Worm (Caenorhabditis elegans): Measurements from ENCODE around the gene ptr-4.

Gene ptr-4

DNA sequence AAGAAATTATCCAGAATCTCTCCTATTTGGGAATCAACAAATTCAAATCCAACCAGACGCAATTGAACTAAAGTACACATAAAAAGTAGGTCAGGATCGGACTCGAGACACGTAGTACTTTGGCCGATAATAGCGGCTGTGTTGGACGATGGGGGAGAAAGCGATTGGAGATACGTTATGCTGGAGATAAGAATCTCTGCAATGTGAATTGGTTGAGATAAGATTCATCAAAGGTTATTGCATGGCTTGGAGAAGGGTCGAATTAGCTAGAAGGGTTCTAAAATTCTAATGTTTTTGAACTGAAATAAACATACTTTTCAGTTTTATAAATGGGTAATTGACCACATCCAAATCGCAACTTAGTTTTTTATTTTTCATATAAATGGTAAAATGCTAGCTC is 26.7 kb upstream of the ptr-4 start:
- TF ChIP-seq lin-54 (GFP tag; optimal IDR thresholded peaks at IDR 0.05) (no peak), ama-1 (optimal IDR thresholded peaks at IDR 0.05) (peak; percentile 36), ama-1 (GFP tag; optimal IDR thresholded peaks at IDR 0.05) (no peak), cebp-1 (GFP tag; IDR thresholded peaks at IDR 0.05) (no peak), cebp-1 (tag; optimal IDR thresholded peaks at IDR 0.05) (no peak)

DNA sequence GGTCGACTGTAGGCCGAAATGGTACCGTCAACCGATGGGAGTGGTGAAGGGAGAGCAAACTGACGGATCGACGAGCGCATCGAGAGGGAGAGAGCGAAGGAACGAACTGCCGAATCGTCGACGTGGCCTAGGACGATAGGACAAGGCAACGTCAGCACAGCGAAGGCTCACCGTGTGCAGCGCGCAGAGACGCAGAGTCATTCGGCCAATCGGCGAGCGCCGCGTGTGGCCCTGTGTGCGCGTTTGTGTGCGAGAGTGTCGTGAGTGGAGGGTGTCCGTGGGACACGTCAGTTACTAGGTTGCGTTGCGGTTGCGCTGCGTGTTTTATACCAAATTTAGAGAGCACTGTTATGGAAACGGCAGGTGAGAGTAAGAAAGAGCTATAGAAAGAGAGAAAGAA is 26.2 kb upstream of the ptr-4 start, which contains the start of gene hsp-3:
Gene hsp-3 (minus strand): TSS at position 158 of the 400 bp plus-strand sequence.
- TF ChIP-seq nhr-90 (tag; optimal IDR thresholded peaks at IDR 0.05) = peak; percentile 97
- TF ChIP-seq madf-8 (GFP tag; conservative IDR thresholded peaks at IDR 0.05) = no peak
- no peak for TF ChIP-seq efl-1 (GFP tag; optimal IDR thresholded peaks at IDR 0.05)
- peak; percentile 5 for TF ChIP-seq mel-28 (tag; optimal IDR thresholded peaks at IDR 0.05; ENCODE audit: borderline replicate concordance)
- TF ChIP-seq nfya-1 (tag; optimal IDR thresholded peaks at IDR 0.05; ENCODE audit: borderline replicate concordance, insufficient read depth) = no peak
- peak; percentile 99 for TF ChIP-seq ets-4 (GFP tag; optimal IDR thresholded peaks at IDR 0.05)
- TF ChIP-seq hlh-12 (tag; optimal IDR thresholded peaks at IDR 0.05) = no peak
- no peak for TF ChIP-seq snpc-3.4 (tag; optimal IDR thresholded peaks at IDR 0.05)
- 0 out of 2 replicates have a peak, but pooled peaks have one; percentile 42 for TF ChIP-seq F39B2.1 (GFP tag; IDR thresholded peaks at IDR 0.05)
- peak; percentile 76 for TF ChIP-seq F52B5.7 (tag; optimal IDR thresholded peaks at IDR 0.05)
- peak; percentile 74 for TF ChIP-seq ztf-18 (tag; optimal IDR thresholded peaks at IDR 0.05)
- TF ChIP-seq sptf-2 (GFP tag; optimal IDR thresholded peaks at IDR 0.05) = peak; percentile 51
- peak; percentile 98 for TF ChIP-seq K12H6.12 (tag; optimal IDR thresholded peaks at IDR 0.05)
- no peak for TF ChIP-seq unc-130 (GFP tag; optimal IDR thresholded peaks at IDR 0.05)
- TF ChIP-seq tbx-9 (tag; optimal IDR thresholded peaks at IDR 0.05; ENCODE audit: borderline replicate concordance) = no peak
- peak; percentile 90 for TF ChIP-seq lin-26 (GFP tag; IDR thresholded peaks at IDR 0.05)
- peak; percentile 93; the same call in 1 of the 2 replicates for TF ChIP-seq F37B4.10 (GFP tag; IDR thresholded peaks at IDR 0.05)
- TF ChIP-seq ztf-25 (GFP tag; IDR thresholded peaks at IDR 0.05) = no peak
- no peak for TF ChIP-seq snpc-4 (GFP tag; optimal IDR thresholded peaks at IDR 0.05)
- TF ChIP-seq snpc-4 (tag; optimal IDR thresholded peaks at IDR 0.05) = peak in 3 of 4 experiments; percentile 60 to 82 (median 78)
- no peak for TF ChIP-seq F23B12.7 (tag; optimal IDR thresholded peaks at IDR 0.05; ENCODE audit: insufficient read depth)
- TF ChIP-seq ztf-28 (GFP tag; IDR thresholded peaks at IDR 0.05) = 0 out of 2 replicates have a peak, but pooled peaks have one; percentile 62
- TF ChIP-seq repo-1 (tag; optimal IDR thresholded peaks at IDR 0.05) = peak; percentile 88
- TF ChIP-seq him-1 (tag; optimal IDR thresholded peaks at IDR 0.05) = no peak
- peak; percentile 95 for TF ChIP-seq hmg-1.2 (GFP tag; IDR thresholded peaks at IDR 0.05)
- no peak for TF ChIP-seq dpff-1 (tag; optimal IDR thresholded peaks at IDR 0.05)
- peak; percentile 11 for TF ChIP-seq F57C9.4 (tag; optimal IDR thresholded peaks at IDR 0.05)
- peak; percentile 5 for TF ChIP-seq ceh-79 (tag; optimal IDR thresholded peaks at IDR 0.05)
- no peak for TF ChIP-seq madf-6 (GFP tag; IDR thresholded peaks at IDR 0.05)
- no peak for TF ChIP-seq Y79H2A.3 (GFP tag; conservative IDR thresholded peaks at IDR 0.05)
- TF ChIP-seq nhr-80 (tag; optimal IDR thresholded peaks at IDR 0.05) = peak; percentile 100
- peak; percentile 82; the same call in 1 of the 2 replicates for TF ChIP-seq egl-18 (GFP tag; IDR thresholded peaks at IDR 0.05)
- peak; percentile 49 for TF ChIP-seq ZK185.1 (tag; optimal IDR thresholded peaks at IDR 0.05; ENCODE audit: poor library complexity, severe bottlenecking)
- TF ChIP-seq nhr-27 (tag; optimal IDR thresholded peaks at IDR 0.05) = no peak
- TF ChIP-seq ztf-6 (GFP tag; IDR thresholded peaks at IDR 0.05) = peak; percentile 85
- TF ChIP-seq F10E7.11 (tag; optimal IDR thresholded peaks at IDR 0.05) = no peak
- peak; percentile 35; the same call in 1 of the 2 replicates for TF ChIP-seq aptf-2 (GFP tag; conservative IDR thresholded peaks at IDR 0.05)
- no peak for TF ChIP-seq ccch-3 (GFP tag; optimal IDR thresholded peaks at IDR 0.05)
- TF ChIP-seq T07F8.4 (tag; optimal IDR thresholded peaks at IDR 0.05) = peak; percentile 36
- no peak for TF ChIP-seq T26A5.8 (tag; optimal IDR thresholded peaks at IDR 0.05)
- no peak for TF ChIP-seq ceh-100 (GFP tag; IDR thresholded peaks at IDR 0.05)
- TF ChIP-seq nfya-2 (GFP tag; IDR thresholded peaks at IDR 0.05) = peak; percentile 99
- TF ChIP-seq B0035.1 (tag; optimal IDR thresholded peaks at IDR 0.05) = peak; percentile 78

All from whole organism, young adult.